Fruit fly (Drosophila melanogaster) whole organism, pupa: ENCODE measurements around the gene PGS1.

Experiments
- CG10348 ChIP-seq: fragments of 200-800 bp; sonication (Bioruptor generic); IDR thresholded peaks from 2 replicates; pipeline ENCODE4 v1.3.6; 2022; ENCODE audit warnings: missing biosample characterization, missing genetic modification characterization
- CG12605 ChIP-seq: fragments of 200-800 bp; sonication (Bioruptor generic); IDR thresholded peaks from 2 replicates; pipeline ENCODE4 v1.3.6; 2022; ENCODE audit warnings: missing biosample characterization, missing genetic modification characterization
- CG13204 ChIP-seq: fragments of 200-800 bp; sonication (Bioruptor generic); optimal IDR thresholded peaks from 2 replicates; lab custom pipeline; 2018; ENCODE audit warnings: missing biosample characterization, mild to moderate bottlenecking, missing genetic modification characterization, moderate library complexity
- CG14655 ChIP-seq: fragments of 200-800 bp; sonication (Bioruptor generic); optimal IDR thresholded peaks from 3 replicates; lab custom pipeline; 2017; ENCODE audit warnings: mild to moderate bottlenecking, missing biosample characterization, missing genetic modification reagents, missing genetic modification characterization
- CG15710 ChIP-seq: fragments of 200-800 bp; sonication (Bioruptor generic); optimal IDR thresholded peaks from 2 replicates; lab custom pipeline; 2018; ENCODE audit warnings: missing biosample characterization, mild to moderate bottlenecking, missing genetic modification characterization, moderate library complexity
- CG17806 ChIP-seq: fragments of 200-800 bp; sonication (Bioruptor generic); optimal IDR thresholded peaks from 2 replicates; lab custom pipeline; 2018; ENCODE audit warnings: missing biosample characterization, mild to moderate bottlenecking, missing genetic modification characterization, moderate library complexity
- CG32121 ChIP-seq: fragments of 200-800 bp; sonication (Bioruptor generic); IDR thresholded peaks from 2 replicates; pipeline ENCODE4 v1.3.6; 2022; ENCODE audit warnings: missing biosample characterization, missing genetic modification characterization
- CG34367 ChIP-seq: fragments of 200-800 bp; sonication (Bioruptor generic); optimal IDR thresholded peaks from 2 replicates; lab custom pipeline; 2018; ENCODE audit warnings: missing biosample characterization, mild to moderate bottlenecking, missing genetic modification characterization
- CG4496 ChIP-seq: fragments of 200-800 bp; sonication (Bioruptor generic); IDR thresholded peaks from 3 replicates; pipeline ENCODE4 v1.3.6; 2022; ENCODE audit warnings: missing biosample characterization, missing genetic modification characterization
- CG8159 ChIP-seq: fragments of 200-800 bp; sonication (Bioruptor generic); optimal IDR thresholded peaks from 3 replicates; lab custom pipeline; 2018; ENCODE audit warnings: missing biosample characterization, mild to moderate bottlenecking, missing genetic modification characterization, moderate library complexity
- CG8301 ChIP-seq: fragments of 200-800 bp; sonication (Bioruptor generic); optimal IDR thresholded peaks from 2 replicates; lab custom pipeline; 2018; ENCODE audit warnings: missing biosample characterization, mild to moderate bottlenecking, missing genetic modification characterization
- CG9948 ChIP-seq: fragments of 200-800 bp; sonication (Bioruptor generic); optimal IDR thresholded peaks from 2 replicates; lab custom pipeline; 2018; ENCODE audit warnings: missing biosample characterization, mild to moderate bottlenecking, missing genetic modification characterization, moderate library complexity
- D1 ChIP-seq: fragments of 200-800 bp; sonication (Bioruptor generic); optimal IDR thresholded peaks from 2 replicates; lab custom pipeline; 2018; ENCODE audit warnings: missing biosample characterization, mild to moderate bottlenecking, missing genetic modification characterization, moderate library complexity
- EcR ChIP-seq: fragments of 200-800 bp; sonication (Bioruptor generic); optimal IDR thresholded peaks from 3 replicates; lab custom pipeline; 2019; ENCODE audit warnings: missing biosample characterization, missing genetic modification characterization, mild to moderate bottlenecking, moderate library complexity, missing genetic modification reagents
- Ets98B ChIP-seq: fragments of 200-800 bp; sonication (Bioruptor generic); IDR thresholded peaks from 2 replicates; pipeline ENCODE4 v1.3.6; 2022; ENCODE audit warnings: missing biosample characterization, missing genetic modification characterization
- Pif1A ChIP-seq: fragments of 200-800 bp; sonication (Bioruptor generic); optimal IDR thresholded peaks from 3 replicates; lab custom pipeline; 2016; ENCODE audit warnings: missing biosample characterization, missing genetic modification characterization
- Pif1B ChIP-seq: fragments of 200-800 bp; sonication (Bioruptor generic); optimal IDR thresholded peaks from 3 replicates; lab custom pipeline; 2016; ENCODE audit warnings: missing biosample characterization, missing genetic modification characterization
- Snoo ChIP-seq: fragments of 200-800 bp; sonication (Bioruptor generic); optimal IDR thresholded peaks from 3 replicates; lab custom pipeline; 2017; ENCODE audit warnings: missing biosample characterization, mild to moderate bottlenecking, missing genetic modification characterization, inconsistent platforms
- fd96Ca ChIP-seq: fragments of 200-800 bp; sonication (Bioruptor generic); IDR thresholded peaks from 3 replicates; pipeline ENCODE4 v1.3.6; 2022; ENCODE audit warnings: missing biosample characterization, missing genetic modification characterization
- gl ChIP-seq: fragments of 200-800 bp; sonication (Bioruptor generic); optimal IDR thresholded peaks from 2 replicates; lab custom pipeline; 2018; ENCODE audit warnings: missing biosample characterization, mild to moderate bottlenecking, missing genetic modification characterization
- rn ChIP-seq: fragments of 200-800 bp; sonication (Bioruptor generic); IDR thresholded peaks from 2 replicates; pipeline ENCODE4 v1.3.6; 2022; ENCODE audit warnings: missing biosample characterization, missing genetic modification characterization

PGS1 gene

DNA sequence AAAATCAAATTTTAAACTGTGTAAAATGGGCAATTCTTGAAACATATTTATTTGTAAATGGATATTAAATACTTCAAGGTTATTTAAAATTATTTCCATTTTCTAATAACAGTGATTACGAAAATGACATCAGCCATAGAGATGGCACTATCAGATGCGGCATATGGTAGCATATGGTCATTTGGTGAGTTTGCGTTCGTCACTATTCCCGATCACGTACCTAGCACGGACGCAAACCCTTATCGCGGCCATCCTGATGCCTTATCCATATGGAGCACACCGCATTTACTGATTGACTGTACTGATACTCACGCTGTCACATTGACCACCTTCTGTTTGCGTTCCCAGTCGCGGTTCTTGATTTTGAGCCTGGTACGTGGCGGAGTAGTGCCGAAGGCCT, 7.8 kb downstream of the PGS1 start:
- no peak for TF ChIP-seq CG4496 (GFP tag; lab: Robert Waterston, UW)
- TF ChIP-seq CG9948 = no peak
- TF ChIP-seq CG17806 (tag; lab: Kevin White, UChicago) = no peak
- no peak for TF ChIP-seq CG14655 (GFP tag; lab: Kevin White, UChicago)
- no peak for TF ChIP-seq gl (tag; lab: Kevin White, UChicago)
- no peak for TF ChIP-seq rn (GFP tag; lab: Robert Waterston, UW)
- no peak for TF ChIP-seq fd96Ca
- no peak for TF ChIP-seq CG10348
- TF ChIP-seq CG12605 (GFP tag; lab: Robert Waterston, UW) = no peak
- no peak for TF ChIP-seq Ets98B (GFP tag; lab: Robert Waterston, UW)
- no peak for TF ChIP-seq CG13204 (GFP tag; lab: Kevin White, UChicago)
- no peak for TF ChIP-seq Pif1A (GFP tag; lab: Kevin White, UChicago)
- TF ChIP-seq Snoo = no peak
- TF ChIP-seq CG34367 (tag; lab: Kevin White, UChicago) = no peak
- no peak for TF ChIP-seq D1
- TF ChIP-seq CG32121 (GFP tag; lab: Robert Waterston, UW) = no peak

DNA sequence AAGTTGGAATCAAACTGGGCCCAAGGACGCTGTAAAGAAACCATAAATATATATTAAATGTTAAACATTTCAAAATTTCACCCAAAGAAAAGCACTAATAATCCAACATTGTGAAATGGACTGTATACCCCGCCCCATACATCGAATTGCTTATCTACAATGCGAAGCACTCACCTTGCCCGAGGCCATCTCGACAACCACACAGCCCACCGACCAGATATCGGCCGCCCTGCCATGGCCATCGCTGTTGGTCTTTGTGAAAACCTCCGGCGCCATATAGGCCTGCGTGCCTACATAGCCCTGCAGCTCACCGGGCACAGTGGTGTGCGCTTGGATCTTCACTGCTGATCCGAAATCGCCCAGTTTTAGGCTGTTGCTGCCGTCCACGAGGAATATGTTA, 12.3 kb downstream of the PGS1 start:
- TF ChIP-seq rn (GFP tag; lab: Robert Waterston, UW) (no peak), CG34367 (tag; lab: Kevin White, UChicago) (no peak), Pif1B (GFP tag; lab: Kevin White, UChicago) (no peak), CG14655 (GFP tag; lab: Kevin White, UChicago) (no peak), CG15710 (tag; lab: Kevin White, UChicago) (no peak)

DNA sequence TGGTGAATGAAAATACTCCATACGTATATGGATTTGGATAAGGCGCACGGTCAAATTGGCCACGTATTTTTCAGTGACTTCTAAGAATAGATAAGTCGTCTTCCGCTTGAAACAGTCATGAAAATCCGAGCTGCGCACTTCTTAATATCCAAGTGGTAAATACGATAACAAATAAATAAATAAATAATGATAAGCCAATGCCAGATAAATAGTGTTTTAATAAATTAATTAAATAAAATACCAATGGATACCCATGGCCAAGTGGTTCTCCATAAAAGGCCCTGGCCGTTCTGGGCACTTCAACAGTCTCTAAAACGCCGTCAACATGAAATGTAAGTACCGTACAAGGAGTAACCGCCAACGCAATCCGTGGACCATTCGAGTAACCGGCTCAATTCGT, 13.5 kb downstream of the PGS1 start, which contains the start of gene CG14302:
TSS of gene CG14302 (plus strand) at position 301 of the 400 bp plus-strand sequence.
- TF ChIP-seq CG17806 (tag; lab: Kevin White, UChicago) (no peak), CG12605 (GFP tag; lab: Robert Waterston, UW) (no peak), CG32121 (GFP tag; lab: Robert Waterston, UW) (no peak), fd96Ca (no peak), Pif1A (GFP tag; lab: Kevin White, UChicago) (no peak), CG34367 (tag; lab: Kevin White, UChicago) (no peak), CG14655 (GFP tag; lab: Kevin White, UChicago) (no peak), D1 (no peak), gl (tag; lab: Kevin White, UChicago) (no peak), CG15710 (tag; lab: Kevin White, UChicago) (no peak), Ets98B (GFP tag; lab: Robert Waterston, UW) (no peak), Pif1B (GFP tag; lab: Kevin White, UChicago) (no peak), EcR (no peak), CG8159 (tag; lab: Kevin White, UChicago) (no peak), Snoo (no peak)

- TF ChIP-seq CG12605 (GFP tag; lab: Robert Waterston, UW) (no peak), CG9948 (no peak), Pif1B (GFP tag; lab: Kevin White, UChicago) (no peak), CG14655 (GFP tag; lab: Kevin White, UChicago) (no peak), CG4496 (GFP tag; lab: Robert Waterston, UW) (no peak), D1 (no peak), CG8159 (tag; lab: Kevin White, UChicago) (no peak), CG13204 (GFP tag; lab: Kevin White, UChicago) (no peak), EcR (no peak), Snoo (no peak), CG15710 (tag; lab: Kevin White, UChicago) (no peak), Pif1A (GFP tag; lab: Kevin White, UChicago) (no peak), gl (tag; lab: Kevin White, UChicago) (no peak), CG10348 (no peak), CG34367 (tag; lab: Kevin White, UChicago) (no peak), Ets98B (GFP tag; lab: Robert Waterston, UW) (no peak), CG17806 (tag; lab: Kevin White, UChicago) (no peak), rn (GFP tag; lab: Robert Waterston, UW) (no peak), CG8301 (tag; lab: Kevin White, UChicago) (no peak), CG32121 (GFP tag; lab: Robert Waterston, UW) (no peak)
Measured at dm6 chr3R:18731241-18731640, 14.6 kb downstream of the PGS1 start.

- no peak for TF ChIP-seq CG8301 (tag; lab: Kevin White, UChicago)
- TF ChIP-seq CG32121 (GFP tag; lab: Robert Waterston, UW) = no peak
- no peak for TF ChIP-seq CG4496 (GFP tag; lab: Robert Waterston, UW)
- TF ChIP-seq rn (GFP tag; lab: Robert Waterston, UW) = no peak
- no peak for TF ChIP-seq CG10348
- TF ChIP-seq CG17806 (tag; lab: Kevin White, UChicago) = no peak
- TF ChIP-seq Ets98B (GFP tag; lab: Robert Waterston, UW) = no peak
- no peak for TF ChIP-seq fd96Ca
- TF ChIP-seq, all 21 proteins: peak for 0
Measured at dm6 chr3R:18728368-18728767, 17.5 kb downstream of the PGS1 start, which contains the start of gene CG7715. TSS of gene CG7715 (minus strand) at chr3R:18728468.

dm6 chr3R:18726334-18726733, 19.5 kb downstream of the PGS1 start, which contains the start of gene CG7714:
TSS of gene CG7714 (minus strand) at chr3R:18726434.
- TF ChIP-seq CG15710 (tag; lab: Kevin White, UChicago) (no peak), D1 (no peak)
